Worm (Caenorhabditis elegans) whole organism, L2 larva: ENCODE measurements around the gene srm-1.

Experiments used
- alr-1 ChIP-seq: fragments of 150-350 bp; optimal IDR thresholded peaks from 2 replicates; lab custom pipeline; 2014; ENCODE audit warnings: missing biosample characterization, missing genetic modification characterization
- aly-2 ChIP-seq: fragments of 150-350 bp; optimal IDR thresholded peaks from 2 replicates; lab custom pipeline; 2014; ENCODE audit warnings: missing biosample characterization, missing genetic modification characterization
- lin-13 ChIP-seq: fragments of 150-350 bp; optimal IDR thresholded peaks from 2 replicates; lab custom pipeline; 2014; ENCODE audit warnings: missing biosample characterization, missing genetic modification reagents, missing genetic modification characterization
- lin-39 ChIP-seq: fragments of 150-350 bp; optimal IDR thresholded peaks from 2 replicates; lab custom pipeline; 2014; ENCODE audit warnings: missing biosample characterization, missing genetic modification reagents, missing genetic modification characterization
- lsy-2 ChIP-seq, 2 experiments: fragments of 150-350 bp in 1 of 2; sonication (generic microtip) in 1 of 2; optimal IDR thresholded peaks; 2 replicates each; lab custom pipeline; 2014 to 2017; ENCODE audit warnings: missing biosample characterization in 2 of 2, missing genetic modification characterization in 2 of 2
- nhr-10 ChIP-seq: sonication (generic microtip); optimal IDR thresholded peaks from 2 replicates; lab custom pipeline; 2017; ENCODE audit warnings: missing biosample characterization, missing genetic modification characterization
- nhr-25 ChIP-seq: fragments of 150-350 bp; sonication (generic microtip); optimal IDR thresholded peaks from 3 replicates; lab custom pipeline; 2014; ENCODE audit warnings: missing biosample characterization, missing genetic modification characterization
- nhr-6 ChIP-seq: fragments of 150-350 bp; optimal IDR thresholded peaks from 2 replicates; lab custom pipeline; 2014; ENCODE audit warnings: missing biosample characterization, missing genetic modification characterization
- peb-1 ChIP-seq: fragments of 150-350 bp; optimal IDR thresholded peaks from 2 replicates; lab custom pipeline; 2014; ENCODE audit warnings: missing biosample characterization, missing genetic modification characterization
- ztf-11 ChIP-seq: sonication (generic microtip); optimal IDR thresholded peaks from 2 replicates; lab custom pipeline; 2017; ENCODE audit warnings: missing biosample characterization, missing genetic modification characterization

DNA sequence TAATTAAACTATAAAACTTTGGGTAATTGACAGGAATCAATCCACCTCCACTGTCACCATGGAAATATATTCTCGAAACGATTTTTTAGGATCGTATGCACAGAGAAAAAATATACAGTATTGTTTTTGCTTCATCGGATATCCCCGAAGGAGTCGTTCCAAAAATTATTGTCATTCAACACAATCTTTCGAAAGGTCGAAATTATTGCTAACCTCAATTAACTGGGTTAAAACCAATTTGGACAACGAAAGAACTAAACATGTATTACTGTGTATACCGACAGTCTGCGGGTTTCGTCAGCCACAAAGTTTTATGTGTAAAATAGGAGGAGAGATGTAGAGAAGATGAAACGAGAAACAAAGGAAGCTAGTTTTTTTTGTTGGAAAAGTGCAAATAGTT is 51.0 kb downstream of the srm-1 start:
- TF ChIP-seq nhr-25 (tag; lab: Kevin White, UChicago) (no peak), nhr-6 (no peak), peb-1 (tag; lab: Kevin White, UChicago) (no peak), ztf-11 (tag; lab: Kevin White, UChicago) (no peak), alr-1 (tag; lab: Kevin White, UChicago) (no peak), lin-13 (GFP tag; lab: Kevin White, UChicago) (peak; percentile 30), aly-2 (no peak), lsy-2 (tag; optimal IDR thresholded peaks at IDR 0.05; lab: Kevin White, UChicago) (peak in 1 of 2 experiments; percentile 46), lin-39 (tag; lab: Kevin White, UChicago) (no peak), nhr-10 (tag; lab: Kevin White, UChicago) (no peak)
